Worm (Caenorhabditis elegans): ENCODE results near the gene acs-19.

The acs-19 gene

ce11 chrIII:3883146-3883545 lies 18.9 kb downstream of the acs-19 start:
- TF ChIP-seq cnd-1 (tag; optimal IDR thresholded peaks at IDR 0.05) (no peak), lin-32 (GFP tag; optimal IDR thresholded peaks at IDR 0.05) (no peak), unc-120 (tag; optimal IDR thresholded peaks at IDR 0.05; ENCODE audit: poor library complexity, severe bottlenecking) (no peak)

ce11 chrIII:3887586-3887985 lies 23.3 kb downstream of the acs-19 start:
- TF ChIP-seq drap-1 (GFP tag; optimal IDR thresholded peaks at IDR 0.05): no peak

- TF ChIP-seq ztf-11 (tag; optimal IDR thresholded peaks at IDR 0.05) (no peak), nhr-76 (tag; optimal IDR thresholded peaks at IDR 0.05) (no peak), ham-2 (GFP tag; optimal IDR thresholded peaks at IDR 0.05) (no peak), ceh-83 (GFP tag; optimal IDR thresholded peaks at IDR 0.05) (no peak), drap-1 (GFP tag; optimal IDR thresholded peaks at IDR 0.05) (no peak), flh-1 (GFP tag; optimal IDR thresholded peaks at IDR 0.05) (no peak), ces-1 (GFP tag; optimal IDR thresholded peaks at IDR 0.05) (no peak), nhr-28 (tag; optimal IDR thresholded peaks at IDR 0.05) (no peak), zip-8 (tag; optimal IDR thresholded peaks at IDR 0.05) (no peak), blmp-1 (tag; optimal IDR thresholded peaks at IDR 0.05) (no peak), ceh-43 (GFP tag; optimal IDR thresholded peaks at IDR 0.05) (no peak), M03D4.4 (tag; optimal IDR thresholded peaks at IDR 0.05) (no peak), ceh-39 (tag; optimal IDR thresholded peaks at IDR 0.05) (no peak), pha-4 (tag; optimal IDR thresholded peaks at IDR 0.05) (no peak), unc-120 (tag; optimal IDR thresholded peaks at IDR 0.05; ENCODE audit: poor library complexity, severe bottlenecking) (no peak)
Observed at ce11 chrIII:3889896-3890295, 25.6 kb downstream of the acs-19 start.

ce11 chrIII:3893992-3894391 lies 29.7 kb downstream of the acs-19 start:
- TF ChIP-seq blmp-1 (tag; optimal IDR thresholded peaks at IDR 0.05) (no peak), elt-3 (tag; optimal IDR thresholded peaks at IDR 0.05) (no peak), M03D4.4 (tag; optimal IDR thresholded peaks at IDR 0.05) (no peak), nhr-28 (tag; optimal IDR thresholded peaks at IDR 0.05) (no peak), nhr-12 (tag; optimal IDR thresholded peaks at IDR 0.05) (no peak)

ce11 chrIII:3898354-3898753 lies 34.1 kb downstream of the acs-19 start:
- TF ChIP-seq ztf-11 (tag; optimal IDR thresholded peaks at IDR 0.05) (no peak), hlh-1 (tag; optimal IDR thresholded peaks at IDR 0.05) (no peak), zip-8 (tag; optimal IDR thresholded peaks at IDR 0.05) (no peak), unc-62 (GFP tag; optimal IDR thresholded peaks at IDR 0.05) (no peak), elt-3 (tag; optimal IDR thresholded peaks at IDR 0.05) (no peak), M03D4.4 (tag; optimal IDR thresholded peaks at IDR 0.05) (no peak), unc-120 (tag; optimal IDR thresholded peaks at IDR 0.05; ENCODE audit: poor library complexity, severe bottlenecking) (no peak), ceh-39 (tag; optimal IDR thresholded peaks at IDR 0.05) (no peak), blmp-1 (tag; optimal IDR thresholded peaks at IDR 0.05) (no peak), ham-2 (GFP tag; optimal IDR thresholded peaks at IDR 0.05) (no peak), flh-1 (GFP tag; optimal IDR thresholded peaks at IDR 0.05) (no peak), drap-1 (GFP tag; optimal IDR thresholded peaks at IDR 0.05) (no peak), pha-4 (tag; optimal IDR thresholded peaks at IDR 0.05) (no peak), nhr-237 (tag; optimal IDR thresholded peaks at IDR 0.05) (no peak), lin-13 (tag; optimal IDR thresholded peaks at IDR 0.05) (no peak), mls-2 (tag; optimal IDR thresholded peaks at IDR 0.05) (no peak), lsy-2 (tag; optimal IDR thresholded peaks at IDR 0.05) (no peak), elt-1 (tag; optimal IDR thresholded peaks at IDR 0.05; ENCODE audit: borderline replicate concordance, insufficient read depth) (no peak)

- TF ChIP-seq mab-5 (tag; optimal IDR thresholded peaks at IDR 0.05): no peak
- no peak for TF ChIP-seq unc-39 (tag; optimal IDR thresholded peaks at IDR 0.05)
- no peak for TF ChIP-seq drap-1 (GFP tag; optimal IDR thresholded peaks at IDR 0.05)
- peak; percentile 62 for TF ChIP-seq ces-1 (GFP tag; optimal IDR thresholded peaks at IDR 0.05)
Observed at ce11 chrIII:3898850-3899249, 34.6 kb downstream of the acs-19 start.

ce11 chrIII:3901542-3901941 lies 37.3 kb downstream of the acs-19 start, which contains the start of gene tir-1:
TSS of gene tir-1 (minus strand) at chrIII:3901642.
- TF ChIP-seq sem-2 (GFP tag; optimal IDR thresholded peaks at IDR 0.05): no peak
- TF ChIP-seq tbx-8 (GFP tag; optimal IDR thresholded peaks at IDR 0.05): no peak
- no peak for TF ChIP-seq unc-39 (tag; optimal IDR thresholded peaks at IDR 0.05)
- TF ChIP-seq pha-4 (tag; optimal IDR thresholded peaks at IDR 0.05): no peak

Measured in whole organism, mixed stage, embryonic.